Fruit fly (Drosophila melanogaster) whole organism, wandering third instar larva: ENCODE measurements around the gene CG42369.

Experiments used
- Abd-B ChIP-seq: fragments of >200 bp; optimal IDR thresholded peaks from 2 replicates; lab custom pipeline; 2017; ENCODE audit warnings: missing biosample characterization, missing genetic modification characterization
- CG32264 ChIP-seq: fragments of 200-800 bp; sonication (Bioruptor generic); optimal IDR thresholded peaks from 2 replicates; lab custom pipeline; 2016; ENCODE audit warnings: missing biosample characterization, missing genetic modification characterization
- CG9705 ChIP-seq: fragments of 200-800 bp; sonication (Bioruptor generic); optimal IDR thresholded peaks from 2 replicates; lab custom pipeline; 2018; ENCODE audit warnings: missing biosample characterization, mild to moderate bottlenecking, missing genetic modification characterization
- CrebA ChIP-seq: fragments of 200-800 bp; sonication (Bioruptor generic); optimal IDR thresholded peaks from 2 replicates; lab custom pipeline; 2016; ENCODE audit warnings: missing biosample characterization, mild to moderate bottlenecking, missing genetic modification characterization, borderline replicate concordance
- Dfd ChIP-seq: fragments of >200 bp; optimal IDR thresholded peaks from 2 replicates; lab custom pipeline; 2017; ENCODE audit warnings: missing biosample characterization, missing genetic modification characterization
- Dif ChIP-seq: fragments of 200-275, 200-300 bp; sonication (Bioruptor generic); optimal IDR thresholded peaks from 2 replicates; lab custom pipeline; 2018; ENCODE audit warnings: missing biosample characterization, missing genetic modification characterization; ENCODE audit not compliant: partially characterized antibody
- GATAd ChIP-seq: sonication (Bioruptor generic); optimal IDR thresholded peaks from 2 replicates; lab custom pipeline; 2016; ENCODE audit warnings: missing biosample characterization, missing genetic modification characterization
- Hr78 ChIP-seq: fragments of >200 bp; optimal IDR thresholded peaks from 2 replicates; lab custom pipeline; 2017; ENCODE audit warnings: missing biosample characterization, missing genetic modification characterization
- Hr83 ChIP-seq: fragments of 200-300 bp; sonication (Bioruptor generic); optimal IDR thresholded peaks from 2 replicates; lab custom pipeline; 2016; ENCODE audit warnings: missing biosample characterization, mild to moderate bottlenecking, missing genetic modification characterization, moderate library complexity; ENCODE audit not compliant: poor library complexity, severe bottlenecking
- Jra ChIP-seq: sonication (Bioruptor generic); optimal IDR thresholded peaks from 2 replicates; lab custom pipeline; 2016; ENCODE audit warnings: missing biosample characterization, missing genetic modification characterization
- Myc ChIP-seq: fragments of >200 bp; optimal IDR thresholded peaks from 2 replicates; lab custom pipeline; 2017
- OdsH ChIP-seq: fragments of 200-800 bp; sonication (Bioruptor generic); optimal IDR thresholded peaks from 2 replicates; lab custom pipeline; 2016; ENCODE audit warnings: missing biosample characterization, mild to moderate bottlenecking, missing genetic modification characterization
- Rel ChIP-seq, 2 experiments: fragments of 200-800 bp; sonication (Bioruptor generic) in 1 of 2; optimal IDR thresholded peaks; 2 replicates in 1 of 2; 3 replicates in 1 of 2; lab custom pipeline; 2016 to 2019; ENCODE audit warnings: mild to moderate bottlenecking in 2 of 2, missing biosample characterization in 2 of 2, missing genetic modification characterization in 2 of 2, moderate library complexity in 1 of 2
- Vsx2 ChIP-seq: fragments of 200-300, 225-300 bp; sonication (Bioruptor generic); optimal IDR thresholded peaks from 2 replicates; lab custom pipeline; 2018; ENCODE audit warnings: missing biosample characterization, missing genetic modification characterization; ENCODE audit not compliant: partially characterized antibody
- br ChIP-seq: fragments of 200-800 bp; sonication (Bioruptor generic); optimal IDR thresholded peaks from 2 replicates; lab custom pipeline; 2016; ENCODE audit warnings: missing biosample characterization, missing genetic modification characterization
- brk ChIP-seq: fragments of 200-800 bp; sonication (Bioruptor generic); optimal IDR thresholded peaks from 2 replicates; lab custom pipeline; 2016; ENCODE audit warnings: missing biosample characterization, mild to moderate bottlenecking, missing genetic modification characterization
- dl ChIP-seq, 2 experiments: fragments of 175-275, 200-275 bp in 1 of 2; fragments of 200-275 bp in 1 of 2; sonication (Bioruptor generic); optimal IDR thresholded peaks; lab custom pipeline; 2018; ENCODE audit warnings: mild to moderate bottlenecking in 2 of 2, missing biosample characterization in 2 of 2, missing genetic modification characterization in 2 of 2, moderate library complexity in 2 of 2; ENCODE audit not compliant: partially characterized antibody in 2 of 2, insufficient read depth in 1 of 2
- dmrt93B ChIP-seq: fragments of 200-800 bp; sonication (Bioruptor generic); optimal IDR thresholded peaks from 2 replicates; lab custom pipeline; 2018; ENCODE audit warnings: missing biosample characterization, mild to moderate bottlenecking, missing genetic modification characterization
- dsf ChIP-seq: sonication (Bioruptor generic); optimal IDR thresholded peaks from 2 replicates; lab custom pipeline; 2016; ENCODE audit warnings: missing biosample characterization, missing genetic modification characterization, borderline replicate concordance
- ey ChIP-seq: fragments of 200-800 bp; sonication (Bioruptor generic); optimal IDR thresholded peaks from 2 replicates; lab custom pipeline; 2016; ENCODE audit warnings: missing biosample characterization, missing genetic modification characterization
- foxo ChIP-seq, 2 experiments: fragments of 200-800 bp; sonication (Bioruptor generic); optimal IDR thresholded peaks; 2 replicates in 1 of 2; 3 replicates in 1 of 2; lab custom pipeline; 2016 to 2017; ENCODE audit warnings: missing biosample characterization in 2 of 2, missing genetic modification characterization in 2 of 2
- fru ChIP-seq: fragments of 200-800 bp; sonication (Bioruptor generic); optimal IDR thresholded peaks from 3 replicates; lab custom pipeline; 2016; ENCODE audit warnings: missing biosample characterization, mild to moderate bottlenecking, missing genetic modification characterization
- h ChIP-seq: fragments of 200-800 bp; sonication (Bioruptor generic); optimal IDR thresholded peaks from 3 replicates; lab custom pipeline; 2016; ENCODE audit warnings: missing biosample characterization, mild to moderate bottlenecking, missing genetic modification characterization
- jim ChIP-seq: fragments of 175-275, 200-325 bp; sonication (Bioruptor generic); optimal IDR thresholded peaks from 2 replicates; lab custom pipeline; 2016; ENCODE audit warnings: missing biosample characterization, mild to moderate bottlenecking, missing genetic modification characterization
- lola ChIP-seq: fragments of >200 bp; optimal IDR thresholded peaks from 2 replicates; lab custom pipeline; 2017; ENCODE audit warnings: missing biosample characterization, missing genetic modification characterization
- pan ChIP-seq: fragments of >200 bp; optimal IDR thresholded peaks from 2 replicates; lab custom pipeline; 2017
- psq ChIP-seq: fragments of 200-800 bp; sonication (Bioruptor generic); optimal IDR thresholded peaks from 3 replicates; lab custom pipeline; 2017; ENCODE audit warnings: missing biosample characterization, mild to moderate bottlenecking, missing genetic modification characterization, moderate library complexity
- rgr ChIP-seq: fragments of 200-800 bp; sonication (Bioruptor generic); optimal IDR thresholded peaks from 3 replicates; lab custom pipeline; 2016; ENCODE audit warnings: missing biosample characterization, mild to moderate bottlenecking, missing genetic modification characterization
- sage ChIP-seq: fragments of 200-800 bp; sonication (Bioruptor generic); optimal IDR thresholded peaks from 2 replicates; lab custom pipeline; 2016; ENCODE audit warnings: missing biosample characterization, mild to moderate bottlenecking, missing genetic modification characterization
- sv ChIP-seq: fragments of 200-800 bp; sonication (Bioruptor generic); optimal IDR thresholded peaks from 3 replicates; lab custom pipeline; 2016; ENCODE audit warnings: missing biosample characterization, missing genetic modification characterization
- usp ChIP-seq: fragments of >200 bp; optimal IDR thresholded peaks from 2 replicates; lab custom pipeline; 2017; ENCODE audit warnings: missing biosample characterization, missing genetic modification characterization
- woc ChIP-seq: sonication (Bioruptor generic); optimal IDR thresholded peaks from 2 replicates; lab custom pipeline; 2016; ENCODE audit warnings: missing biosample characterization, mild to moderate bottlenecking, missing genetic modification characterization

CG42369 gene

DNA sequence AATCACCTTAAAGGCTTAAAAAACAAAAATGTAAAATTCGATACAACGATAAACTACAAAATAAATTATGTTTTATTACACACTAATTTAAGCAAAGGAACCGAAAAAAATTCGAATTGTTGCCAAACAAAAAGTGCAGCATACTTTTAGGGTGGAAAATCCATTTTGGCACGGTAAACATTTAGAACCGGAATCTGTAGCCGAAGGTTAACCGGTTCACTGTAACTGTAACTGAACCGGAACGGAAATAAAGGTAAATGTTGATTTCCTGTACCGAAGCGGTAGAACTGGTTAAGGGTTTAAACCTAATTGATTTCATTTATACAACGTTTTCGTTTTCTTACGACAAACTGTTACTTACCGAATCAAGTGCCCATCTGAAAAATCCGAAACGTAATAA, 30.1 kb downstream of the CG42369 start:
- TF ChIP-seq Hr83, result no peak
- no peak for TF ChIP-seq foxo (GFP tag; optimal IDR thresholded peaks at IDR 0.05; lab: Kevin White, UChicago)
- TF ChIP-seq Dif (GFP tag; lab: Kevin White, UChicago), result no peak
- no peak for TF ChIP-seq GATAd (GFP tag; lab: Kevin White, UChicago)
- TF ChIP-seq dl (GFP tag; optimal IDR thresholded peaks at IDR 0.05; lab: Kevin White, UChicago; ENCODE audit: insufficient read depth in 1 of 2, partially characterized antibody in 2 of 2), result no peak
- no peak for TF ChIP-seq Abd-B (GFP tag; lab: Kevin White, UChicago)
- no peak for TF ChIP-seq CG32264 (GFP tag; lab: Kevin White, UChicago)
- TF ChIP-seq CG9705 (GFP tag; lab: Kevin White, UChicago), result no peak
- TF ChIP-seq dsf (GFP tag; lab: Kevin White, UChicago), result no peak
- no peak for TF ChIP-seq woc (GFP tag; lab: Kevin White, UChicago)
- TF ChIP-seq Jra (GFP tag; lab: Kevin White, UChicago), result no peak
- TF ChIP-seq ey (GFP tag; lab: Kevin White, UChicago), result no peak
- no peak for TF ChIP-seq rgr (GFP tag; lab: Kevin White, UChicago)
- no peak for TF ChIP-seq Rel (GFP tag; optimal IDR thresholded peaks at IDR 0.05; lab: Kevin White, UChicago)
- TF ChIP-seq Rel (tag; optimal IDR thresholded peaks at IDR 0.05; lab: Kevin White, UChicago), result no peak
- TF ChIP-seq sv (GFP tag; lab: Kevin White, UChicago), result no peak
- TF ChIP-seq Vsx2 (GFP tag; lab: Kevin White, UChicago), result no peak
- TF ChIP-seq psq (GFP tag; lab: Kevin White, UChicago), result no peak
- TF ChIP-seq Dfd (GFP tag; lab: Kevin White, UChicago), result no peak
- TF ChIP-seq usp (GFP tag; lab: Kevin White, UChicago), result no peak
- no peak for TF ChIP-seq br (GFP tag; lab: Kevin White, UChicago)

DNA sequence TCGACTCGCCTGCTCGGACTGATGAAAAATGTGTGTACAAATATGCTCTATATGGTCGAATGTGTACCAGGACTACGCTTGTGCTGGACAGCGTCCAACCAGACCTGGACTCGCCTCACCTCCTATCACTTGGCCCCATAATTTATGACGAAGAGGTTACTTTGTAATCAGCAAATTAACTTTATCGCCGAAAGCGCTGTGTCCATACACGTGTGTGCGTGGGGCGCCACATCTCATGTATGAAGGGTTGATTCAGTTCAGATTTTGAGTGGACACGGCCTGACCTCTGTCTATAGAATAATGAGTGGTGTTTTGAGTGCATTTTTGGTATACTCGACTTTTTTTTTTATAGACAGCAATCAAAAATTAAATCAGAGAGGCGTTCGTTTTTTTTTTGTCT, 37.0 kb downstream of the CG42369 start:
- TF ChIP-seq Hr78, result no peak
- no peak for TF ChIP-seq Dfd (GFP tag; lab: Kevin White, UChicago)
- no peak for TF ChIP-seq Vsx2 (GFP tag; lab: Kevin White, UChicago)
- no peak for TF ChIP-seq woc (GFP tag; lab: Kevin White, UChicago)
- TF ChIP-seq jim, result no peak
- TF ChIP-seq CG9705 (GFP tag; lab: Kevin White, UChicago), result no peak
- no peak for TF ChIP-seq CrebA
- no peak for TF ChIP-seq fru (GFP tag; lab: Kevin White, UChicago)

DNA sequence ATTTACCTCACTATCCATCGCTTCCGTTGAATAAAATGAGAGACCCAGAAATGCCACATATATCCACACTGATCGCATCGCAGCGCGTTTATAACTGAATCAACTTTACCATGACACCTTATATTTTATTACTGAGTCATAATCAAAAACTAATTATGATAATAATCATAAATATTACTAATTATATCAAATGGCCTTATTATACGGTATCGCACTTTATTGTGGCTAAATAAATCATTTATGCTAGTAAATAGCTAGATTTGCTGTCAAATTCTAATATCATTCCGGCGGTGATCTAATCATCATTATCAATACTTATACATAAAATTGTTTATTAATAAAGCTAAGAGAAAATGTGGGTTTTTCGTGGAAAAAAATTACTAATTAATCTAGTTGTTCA, 38.8 kb downstream of the CG42369 start, which contains the start of gene CG9500:
CG9500 (minus strand) TSS at position 101 of the 400 bp plus-strand sequence.
- TF ChIP-seq Rel (GFP tag; optimal IDR thresholded peaks at IDR 0.05; lab: Kevin White, UChicago) (no peak), Rel (tag; optimal IDR thresholded peaks at IDR 0.05; lab: Kevin White, UChicago) (no peak), sage (no peak), Hr83 (no peak), Dfd (GFP tag; lab: Kevin White, UChicago) (no peak), br (GFP tag; lab: Kevin White, UChicago) (no peak), pan (lab: Kevin White, UChicago) (no peak), Dif (GFP tag; lab: Kevin White, UChicago) (no peak), Hr78 (no peak), h (GFP tag; lab: Kevin White, UChicago) (no peak)

DNA sequence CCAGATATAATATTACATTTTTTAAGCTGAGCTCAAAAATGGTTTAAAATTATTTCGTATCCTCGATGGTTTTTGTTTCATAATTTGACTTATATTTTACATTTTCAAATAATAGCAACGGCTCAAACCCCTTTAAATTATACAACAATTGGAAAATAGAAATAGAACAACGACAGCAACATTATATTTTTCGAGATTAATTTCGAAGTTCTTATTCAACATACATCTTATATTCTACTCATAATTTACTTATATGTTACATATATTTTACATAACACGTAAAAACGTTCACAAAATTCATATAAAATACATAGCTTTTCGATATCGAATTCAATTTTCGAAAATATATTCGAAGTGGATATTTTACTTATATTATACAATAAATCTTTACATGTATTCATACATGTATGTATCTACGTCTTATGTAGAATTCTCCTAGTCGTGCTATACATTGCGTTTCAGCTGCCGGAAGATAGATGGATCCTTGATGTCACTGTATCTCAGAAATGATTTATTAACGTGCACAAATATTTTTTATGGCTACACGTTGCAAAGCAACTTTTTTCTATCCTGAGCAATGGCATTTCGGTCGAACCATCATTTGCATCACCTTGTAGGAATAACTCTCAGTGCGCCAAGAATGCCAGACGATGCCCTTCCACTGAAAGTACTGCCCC, 40.2 kb downstream of the CG42369 start:
- TF ChIP-seq foxo (GFP tag; optimal IDR thresholded peaks at IDR 0.05; lab: Kevin White, UChicago) (peak in 1 of 2 experiments; percentile 3), Myc (lab: Kevin White, UChicago) (peak; percentile 68), rgr (GFP tag; lab: Kevin White, UChicago) (no peak), CG32264 (GFP tag; lab: Kevin White, UChicago) (no peak), CG9705 (GFP tag; lab: Kevin White, UChicago) (no peak)
- TF ChIP-seq, all 38 proteins: peak for 2

DNA sequence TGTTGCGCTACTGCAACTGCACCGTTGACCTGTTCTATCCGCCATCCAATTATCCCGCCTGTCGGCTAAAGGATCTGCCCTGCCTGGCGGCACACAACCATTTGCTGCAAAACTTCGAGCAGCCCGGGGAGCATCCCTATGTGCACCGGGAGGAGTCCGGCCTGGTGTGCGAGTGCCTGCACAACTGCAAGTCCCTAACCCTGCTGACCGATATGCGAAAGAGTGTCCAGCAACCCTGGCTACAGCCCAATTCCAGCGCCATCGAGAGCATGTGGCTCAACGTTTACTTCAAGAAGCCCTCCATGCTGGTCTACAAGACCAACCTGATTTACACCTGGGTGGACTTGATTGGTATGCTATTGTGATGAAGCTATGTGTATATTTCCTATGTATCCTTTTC, 40.9 kb downstream of the CG42369 start:
- TF ChIP-seq foxo (GFP tag; optimal IDR thresholded peaks at IDR 0.05; lab: Kevin White, UChicago) (no peak), fru (GFP tag; lab: Kevin White, UChicago) (no peak), OdsH (GFP tag; lab: Kevin White, UChicago) (no peak), CG32264 (GFP tag; lab: Kevin White, UChicago) (no peak), Myc (lab: Kevin White, UChicago) (no peak), jim (no peak), psq (GFP tag; lab: Kevin White, UChicago) (no peak), Hr83 (no peak), br (GFP tag; lab: Kevin White, UChicago) (no peak), CG9705 (GFP tag; lab: Kevin White, UChicago) (no peak), Rel (GFP tag; optimal IDR thresholded peaks at IDR 0.05; lab: Kevin White, UChicago) (no peak), Rel (tag; optimal IDR thresholded peaks at IDR 0.05; lab: Kevin White, UChicago) (no peak), Abd-B (GFP tag; lab: Kevin White, UChicago) (no peak), lola (GFP tag; lab: Kevin White, UChicago) (no peak), Dfd (GFP tag; lab: Kevin White, UChicago) (no peak), brk (GFP tag; lab: Kevin White, UChicago) (no peak), CrebA (no peak), dmrt93B (no peak), usp (GFP tag; lab: Kevin White, UChicago) (no peak), dl (GFP tag; optimal IDR thresholded peaks at IDR 0.05; lab: Kevin White, UChicago; ENCODE audit: insufficient read depth in 1 of 2, partially characterized antibody in 2 of 2) (no peak), pan (lab: Kevin White, UChicago) (no peak)
